Fruit fly (Drosophila melanogaster) whole organism, prepupa: ENCODE measurements around the gene CG16985.
A peak's percentile ranks its signal among the peaks of the same experiment; 100 is the strongest.

ENCODE experiments used
- Blimp-1 ChIP-seq: fragments of 200-800 bp; sonication (Bioruptor generic); optimal IDR thresholded peaks from 3 replicates; lab custom pipeline; 2017; ENCODE audit warnings: missing biosample characterization, missing genetic modification characterization, mild to moderate bottlenecking, moderate library complexity, missing genetic modification reagents
- CG10631 ChIP-seq: fragments of 200-800 bp; sonication (Bioruptor generic); optimal IDR thresholded peaks from 2 replicates; lab custom pipeline; 2016; ENCODE audit warnings: missing biosample characterization, missing genetic modification characterization
- CG10669 ChIP-seq: fragments of 200-800 bp; sonication (Bioruptor generic); optimal IDR thresholded peaks from 3 replicates; lab custom pipeline; 2018; ENCODE audit warnings: missing biosample characterization, mild to moderate bottlenecking, missing genetic modification characterization, moderate library complexity
- CG11294 ChIP-seq: fragments of 200-800 bp; sonication (Bioruptor generic); IDR thresholded peaks from 2 replicates; pipeline ENCODE4 v1.3.6; 2022; ENCODE audit warnings: missing biosample characterization, missing genetic modification characterization
- CG11762 ChIP-seq: fragments of 200-800 bp; sonication (Bioruptor generic); optimal IDR thresholded peaks from 3 replicates; lab custom pipeline; 2016; ENCODE audit warnings: missing biosample characterization, missing genetic modification characterization; ENCODE audit not compliant: insufficient read depth
- CG11902 ChIP-seq: fragments of 200-800 bp; sonication (Bioruptor generic); optimal IDR thresholded peaks from 3 replicates; lab custom pipeline; 2016; ENCODE audit warnings: missing biosample characterization, missing genetic modification characterization
- CG15336 ChIP-seq: fragments of 200-800 bp; sonication (Bioruptor generic); IDR thresholded peaks from 2 replicates; pipeline ENCODE4 v1.3.6; 2022; ENCODE audit warnings: missing biosample characterization, missing genetic modification characterization
- CG31627 ChIP-seq: fragments of 200-800 bp; sonication (Bioruptor generic); optimal IDR thresholded peaks from 3 replicates; lab custom pipeline; 2016; ENCODE audit warnings: missing biosample characterization, missing genetic modification characterization
- CG32006 ChIP-seq: fragments of 200-800 bp; sonication (Bioruptor generic); optimal IDR thresholded peaks from 3 replicates; lab custom pipeline; 2017; ENCODE audit warnings: missing biosample characterization, mild to moderate bottlenecking, missing genetic modification characterization
- CG3919 ChIP-seq: fragments of 200-800 bp; sonication (Bioruptor generic); optimal IDR thresholded peaks from 3 replicates; lab custom pipeline; 2016; ENCODE audit warnings: missing biosample characterization, missing genetic modification characterization
- CG4318 ChIP-seq: fragments of 200-800 bp; sonication (Bioruptor generic); optimal IDR thresholded peaks from 3 replicates; lab custom pipeline; 2017; ENCODE audit warnings: missing biosample characterization, mild to moderate bottlenecking, missing genetic modification characterization
- CG6163 ChIP-seq: fragments of 200-800 bp; sonication (Bioruptor generic); IDR thresholded peaks from 3 replicates; pipeline ENCODE4 v1.3.6; 2022; ENCODE audit warnings: missing biosample characterization, missing genetic modification characterization
- CG6276 ChIP-seq: fragments of 200-800 bp; sonication (Bioruptor generic); optimal IDR thresholded peaks from 2 replicates; lab custom pipeline; 2017; ENCODE audit warnings: missing biosample characterization, mild to moderate bottlenecking, missing genetic modification characterization
- CG6792 ChIP-seq: fragments of 200-800 bp; sonication (Bioruptor generic); optimal IDR thresholded peaks from 3 replicates; lab custom pipeline; 2016; ENCODE audit warnings: missing biosample characterization, missing genetic modification characterization
- CG7368 ChIP-seq: fragments of 200-800 bp; sonication (Bioruptor generic); optimal IDR thresholded peaks from 3 replicates; lab custom pipeline; 2016; ENCODE audit warnings: missing biosample characterization, missing genetic modification characterization
- CG8119 ChIP-seq: fragments of 200-800 bp; sonication (Bioruptor generic); IDR thresholded peaks from 3 replicates; pipeline ENCODE4 v1.3.6; 2022; ENCODE audit warnings: missing biosample characterization, missing genetic modification characterization
- CG8319 ChIP-seq: fragments of 200-800 bp; sonication (Bioruptor generic); optimal IDR thresholded peaks from 3 replicates; lab custom pipeline; 2016; ENCODE audit warnings: missing biosample characterization, missing genetic modification characterization
- CG9139 ChIP-seq: fragments of 200-800 bp; sonication (Bioruptor generic); optimal IDR thresholded peaks from 3 replicates; lab custom pipeline; 2017; ENCODE audit warnings: missing biosample characterization, mild to moderate bottlenecking, missing genetic modification characterization
- Eip75B ChIP-seq: fragments of 200-800 bp; sonication (Bioruptor generic); optimal IDR thresholded peaks from 3 replicates; lab custom pipeline; 2016; ENCODE audit warnings: missing biosample characterization, missing genetic modification characterization
- Eip78C ChIP-seq: fragments of 200-800 bp; sonication (Bioruptor generic); peaks from one replicate; lab custom pipeline; 2016; ENCODE audit warnings: missing biosample characterization, missing genetic modification characterization
- Hr38 ChIP-seq: sonication (Bioruptor generic); optimal IDR thresholded peaks from 2 replicates; lab custom pipeline; 2016; ENCODE audit warnings: missing biosample characterization, missing genetic modification characterization
- Hr4 ChIP-seq: fragments of 200-800 bp; sonication (Bioruptor generic); optimal IDR thresholded peaks from 3 replicates; lab custom pipeline; 2016; ENCODE audit warnings: missing biosample characterization, missing genetic modification characterization
- Lpt ChIP-seq: fragments of 200-800 bp; sonication (Bioruptor generic); optimal IDR thresholded peaks from 3 replicates; lab custom pipeline; 2016; ENCODE audit warnings: missing biosample characterization, missing genetic modification characterization
- Met ChIP-seq: fragments of 200-800 bp; sonication (Bioruptor generic); optimal IDR thresholded peaks from 3 replicates; lab custom pipeline; 2016; ENCODE audit warnings: missing biosample characterization, missing genetic modification characterization
- OdsH ChIP-seq: fragments of 200-800 bp; sonication (Bioruptor generic); optimal IDR thresholded peaks from 3 replicates; lab custom pipeline; 2016; ENCODE audit warnings: missing biosample characterization, missing genetic modification characterization
- Sox14 ChIP-seq: fragments of 200-800 bp; sonication (Bioruptor generic); optimal IDR thresholded peaks from 3 replicates; lab custom pipeline; 2016; ENCODE audit warnings: missing biosample characterization, missing genetic modification characterization
- Sox15 ChIP-seq: fragments of 200-800 bp; sonication (Bioruptor generic); optimal IDR thresholded peaks from 3 replicates; lab custom pipeline; 2016; ENCODE audit warnings: missing biosample characterization, missing genetic modification characterization
- achi ChIP-seq: fragments of 200-800 bp; sonication (Bioruptor generic); optimal IDR thresholded peaks from 3 replicates; lab custom pipeline; 2016; ENCODE audit warnings: missing biosample characterization, missing genetic modification characterization
- cyc ChIP-seq: fragments of 200-800 bp; sonication (Bioruptor generic); optimal IDR thresholded peaks from 3 replicates; lab custom pipeline; 2016; ENCODE audit warnings: missing biosample characterization, missing genetic modification characterization
- dac ChIP-seq: fragments of 200-800 bp; sonication (Bioruptor generic); optimal IDR thresholded peaks from 2 replicates; lab custom pipeline; 2017; ENCODE audit warnings: missing biosample characterization, mild to moderate bottlenecking, missing genetic modification characterization
- fd59A ChIP-seq: fragments of 200-800 bp; sonication (Bioruptor generic); optimal IDR thresholded peaks from 2 replicates; lab custom pipeline; 2017; ENCODE audit warnings: missing biosample characterization, mild to moderate bottlenecking, missing genetic modification characterization, missing genetic modification reagents
- fd85E ChIP-seq: fragments of 200-800 bp; sonication (Bioruptor generic); optimal IDR thresholded peaks from 3 replicates; lab custom pipeline; 2016; ENCODE audit warnings: missing biosample characterization, missing genetic modification characterization
- fkh ChIP-seq: fragments of 200-800 bp; sonication (Bioruptor generic); optimal IDR thresholded peaks from 3 replicates; lab custom pipeline; 2017; ENCODE audit warnings: missing biosample characterization, mild to moderate bottlenecking, missing genetic modification characterization, moderate library complexity
- net ChIP-seq: fragments of 200-800 bp; sonication (Bioruptor generic); optimal IDR thresholded peaks from 3 replicates; lab custom pipeline; 2016; ENCODE audit warnings: missing biosample characterization, missing genetic modification characterization
- pdm3 ChIP-seq: fragments of 200-800 bp; sonication (Bioruptor generic); optimal IDR thresholded peaks from 3 replicates; lab custom pipeline; 2016; ENCODE audit warnings: missing biosample characterization, missing genetic modification characterization
- salr ChIP-seq, 2 experiments: fragments of 200-800 bp; sonication (Bioruptor generic); optimal IDR thresholded peaks; 3 replicates each; lab custom pipeline; 2016 to 2018; ENCODE audit warnings: missing biosample characterization in 2 of 2, missing genetic modification characterization in 2 of 2, mild to moderate bottlenecking in 1 of 2
- spab ChIP-seq: fragments of 200-800 bp; sonication (Bioruptor generic); optimal IDR thresholded peaks from 2 replicates; lab custom pipeline; 2017; ENCODE audit warnings: missing biosample characterization, mild to moderate bottlenecking, missing genetic modification characterization, missing genetic modification reagents
- ss ChIP-seq, 2 experiments: fragments of 200-800 bp; sonication (Bioruptor generic); optimal IDR thresholded peaks; 2 replicates in 1 of 2; 3 replicates in 1 of 2; lab custom pipeline; 2017 to 2018; ENCODE audit warnings: mild to moderate bottlenecking in 2 of 2, missing biosample characterization in 2 of 2, missing genetic modification characterization in 2 of 2, moderate library complexity in 1 of 2
- svp ChIP-seq: fragments of 200-800 bp; sonication (Bioruptor generic); peaks from one replicate; lab custom pipeline; 2016; ENCODE audit warnings: missing biosample characterization, missing genetic modification characterization
- topi ChIP-seq: fragments of 200-800 bp; sonication (Bioruptor generic); optimal IDR thresholded peaks from 3 replicates; lab custom pipeline; 2016; ENCODE audit warnings: missing biosample characterization, missing genetic modification characterization
- vri ChIP-seq: fragments of 200-800 bp; sonication (Bioruptor generic); optimal IDR thresholded peaks from 3 replicates; lab custom pipeline; 2016; ENCODE audit warnings: missing biosample characterization, mild to moderate bottlenecking, missing genetic modification characterization

The CG16985 gene

dm6 chr3L:2586804-2587561 lies 12.1 kb upstream of the CG16985 start, which contains the start of gene RpL8 (continued):
- peak; percentile 72 for TF ChIP-seq achi
- TF ChIP-seq CG11294, result peak; percentile 35
- no peak for TF ChIP-seq Hr38
- peak; percentile 77 for TF ChIP-seq CG9139 (GFP tag; lab: Kevin White, UChicago)
- peak; percentile 35 for TF ChIP-seq Sox15
- TF ChIP-seq CG6276 (GFP tag; lab: Kevin White, UChicago), result peak; percentile 27
- peak; percentile 53 for TF ChIP-seq spab (GFP tag; lab: Kevin White, UChicago)
- TF ChIP-seq ss (GFP tag; optimal IDR thresholded peaks at IDR 0.05; lab: Kevin White, UChicago), result peak; percentile 77 to 82
- TF ChIP-seq fd85E (GFP tag; lab: Kevin White, UChicago), result peak; percentile 70
- peak; percentile 60 for TF ChIP-seq CG11762 (GFP tag; lab: Kevin White, UChicago)
- peak; percentile 44 for TF ChIP-seq fkh (GFP tag; lab: Kevin White, UChicago)
- peak; percentile 28; the same call in 1 of the 2 replicates for TF ChIP-seq CG15336 (GFP tag; lab: Robert Waterston, UW)
- TF ChIP-seq Hr4 (GFP tag; lab: Kevin White, UChicago), result peak; percentile 58
- peak; percentile 58 for TF ChIP-seq CG10669
- TF ChIP-seq CG6792, result peak; percentile 62
- TF ChIP-seq OdsH (GFP tag; lab: Kevin White, UChicago), result peak; percentile 78

dm6 chr3L:2587562-2587918 lies 11.6 kb upstream of the CG16985 start:
- no peak for TF ChIP-seq cyc (GFP tag; lab: Kevin White, UChicago)
- TF ChIP-seq CG15336 (GFP tag; lab: Robert Waterston, UW), result 0 out of 2 replicates have a peak, but pooled peaks have one; percentile 3

dm6 chr3L:2588306-2588705 lies 10.8 kb upstream of the CG16985 start:
- TF ChIP-seq Lpt (GFP tag; lab: Kevin White, UChicago), result no peak
- no peak for TF ChIP-seq CG6163 (GFP tag; lab: Robert Waterston, UW)
- TF ChIP-seq fd59A (GFP tag; lab: Kevin White, UChicago), result no peak
- no peak for TF ChIP-seq topi (GFP tag; lab: Kevin White, UChicago)
- no peak for TF ChIP-seq CG8119 (GFP tag; lab: Robert Waterston, UW)
- TF ChIP-seq, all 60 proteins: peak for 0

dm6 chr3L:2589167-2589910 lies 9.8 kb upstream of the CG16985 start, which contains the start of gene dos:
TSS of gene dos (plus strand) at chr3L:2589414.
- TF ChIP-seq Eip78C (GFP tag; lab: Kevin White, UChicago), result peak; percentile 81
- TF ChIP-seq Lpt (GFP tag; lab: Kevin White, UChicago), result no peak
- peak; percentile 82 for TF ChIP-seq svp (GFP tag; lab: Kevin White, UChicago)
- no peak for TF ChIP-seq salr (GFP tag; optimal IDR thresholded peaks at IDR 0.05; lab: Kevin White, UChicago)
- peak; percentile 2 for TF ChIP-seq CG10669
- TF ChIP-seq Hr38, result no peak
- TF ChIP-seq CG31627 (GFP tag; lab: Kevin White, UChicago), result peak; percentile 44
- TF ChIP-seq fkh (GFP tag; lab: Kevin White, UChicago), result peak; percentile 40
- no peak for TF ChIP-seq Blimp-1 (GFP tag; lab: Kevin White, UChicago)
- no peak for TF ChIP-seq spab (GFP tag; lab: Kevin White, UChicago)
- peak; percentile 30 for TF ChIP-seq Eip75B (GFP tag; lab: Kevin White, UChicago)
- TF ChIP-seq CG3919 (GFP tag; lab: Kevin White, UChicago), result peak; percentile 5
- TF ChIP-seq pdm3, result peak; percentile 45
- TF ChIP-seq dac, result no peak
- peak; percentile 43 for TF ChIP-seq vri
- no peak for TF ChIP-seq CG7368
- peak; percentile 23 for TF ChIP-seq OdsH (GFP tag; lab: Kevin White, UChicago)
- no peak for TF ChIP-seq ss (GFP tag; optimal IDR thresholded peaks at IDR 0.05; lab: Kevin White, UChicago)
- TF ChIP-seq Met, result peak; percentile 58
- TF ChIP-seq CG10631 (GFP tag; lab: Kevin White, UChicago), result peak; percentile 27
- peak; percentile 15 for TF ChIP-seq Hr4 (GFP tag; lab: Kevin White, UChicago)
- no peak for TF ChIP-seq Sox15
- TF ChIP-seq cyc (GFP tag; lab: Kevin White, UChicago), result peak; percentile 30
- no peak for TF ChIP-seq CG11902 (GFP tag; lab: Kevin White, UChicago)
- TF ChIP-seq net (GFP tag; lab: Kevin White, UChicago), result no peak
- no peak for TF ChIP-seq CG32006 (GFP tag; lab: Kevin White, UChicago)
- TF ChIP-seq Sox14, result peak; percentile 60
- TF ChIP-seq CG8319 (GFP tag; lab: Kevin White, UChicago), result no peak
- peak; percentile 41 for TF ChIP-seq topi (GFP tag; lab: Kevin White, UChicago)
- no peak for TF ChIP-seq fd85E (GFP tag; lab: Kevin White, UChicago)
- TF ChIP-seq CG4318 (GFP tag; lab: Kevin White, UChicago), result no peak
- TF ChIP-seq CG15336 (GFP tag; lab: Robert Waterston, UW), result no peak
